Fruit fly (Drosophila melanogaster) whole organism, wandering third instar larva: ENCODE results near the gene Dys.

ENCODE experiments used
- CG9705 ChIP-seq: fragments of 200-800 bp; sonication (Bioruptor generic); optimal IDR thresholded peaks from 2 replicates; lab custom pipeline; 2018; ENCODE audit warnings: missing biosample characterization, mild to moderate bottlenecking, missing genetic modification characterization
- Myc ChIP-seq: fragments of >200 bp; optimal IDR thresholded peaks from 2 replicates; lab custom pipeline; 2017
- N ChIP-seq: fragments of >200 bp; optimal IDR thresholded peaks from 2 replicates; lab custom pipeline; 2018; ENCODE audit warnings: missing biosample characterization, missing external identifiers, missing genetic modification characterization
- Rel ChIP-seq, 2 experiments: fragments of 200-800 bp; sonication (Bioruptor generic) in 1 of 2; optimal IDR thresholded peaks; 2 replicates in 1 of 2; 3 replicates in 1 of 2; lab custom pipeline; 2016 to 2019; ENCODE audit warnings: mild to moderate bottlenecking in 2 of 2, missing biosample characterization in 2 of 2, missing genetic modification characterization in 2 of 2, moderate library complexity in 1 of 2
- dl ChIP-seq, 2 experiments: fragments of 175-275, 200-275 bp in 1 of 2; fragments of 200-275 bp in 1 of 2; sonication (Bioruptor generic); optimal IDR thresholded peaks; lab custom pipeline; 2018; ENCODE audit warnings: mild to moderate bottlenecking in 2 of 2, missing biosample characterization in 2 of 2, missing genetic modification characterization in 2 of 2, moderate library complexity in 2 of 2; ENCODE audit not compliant: partially characterized antibody in 2 of 2, insufficient read depth in 1 of 2
- dsf ChIP-seq: sonication (Bioruptor generic); optimal IDR thresholded peaks from 2 replicates; lab custom pipeline; 2016; ENCODE audit warnings: missing biosample characterization, missing genetic modification characterization, borderline replicate concordance
- ey ChIP-seq: fragments of 200-800 bp; sonication (Bioruptor generic); optimal IDR thresholded peaks from 2 replicates; lab custom pipeline; 2016; ENCODE audit warnings: missing biosample characterization, missing genetic modification characterization
- usp ChIP-seq: fragments of >200 bp; optimal IDR thresholded peaks from 2 replicates; lab custom pipeline; 2017; ENCODE audit warnings: missing biosample characterization, missing genetic modification characterization
- woc ChIP-seq: sonication (Bioruptor generic); optimal IDR thresholded peaks from 2 replicates; lab custom pipeline; 2016; ENCODE audit warnings: missing biosample characterization, mild to moderate bottlenecking, missing genetic modification characterization

DNA sequence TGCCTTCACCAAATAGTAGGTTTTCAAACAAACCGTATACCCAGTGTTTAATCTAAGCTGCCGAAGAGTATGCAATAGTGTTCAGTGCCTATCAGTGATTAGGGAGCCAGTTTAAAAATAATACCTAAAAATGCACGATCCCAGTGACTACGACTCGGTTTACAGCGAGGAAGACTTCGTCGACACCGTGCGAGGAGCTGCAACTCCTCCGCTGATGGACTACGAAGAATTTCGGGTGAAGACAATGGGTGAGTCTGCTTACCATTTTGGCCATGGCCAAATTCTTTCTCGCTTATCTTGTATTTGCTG, 287 bp downstream of the Dys start:
- TF ChIP-seq woc (GFP tag; lab: Kevin White, UChicago) (no peak), N (GFP tag; lab: Kevin White, UChicago) (no peak), usp (GFP tag; lab: Kevin White, UChicago) (no peak), ey (GFP tag; lab: Kevin White, UChicago) (no peak), Rel (GFP tag; optimal IDR thresholded peaks at IDR 0.05; lab: Kevin White, UChicago) (no peak), Rel (tag; optimal IDR thresholded peaks at IDR 0.05; lab: Kevin White, UChicago) (no peak), CG9705 (GFP tag; lab: Kevin White, UChicago) (no peak), dsf (GFP tag; lab: Kevin White, UChicago) (no peak), dl (GFP tag; optimal IDR thresholded peaks at IDR 0.05; lab: Kevin White, UChicago; ENCODE audit: insufficient read depth in 1 of 2, partially characterized antibody in 2 of 2) (no peak), Myc (lab: Kevin White, UChicago) (no peak)
